Worm (Caenorhabditis elegans) whole organism, young adult: ENCODE data around the gene srab-12.

Experiments used
- B0035.1 ChIP-seq: sonication (generic microtip); optimal IDR thresholded peaks from 2 replicates; lab custom pipeline; 2016; ENCODE audit warnings: missing genetic modification characterization, mild to moderate bottlenecking, missing compliant biosample characterization, missing genotype, missing genetic modification reagents
- B0336.3 ChIP-seq: fragments of 200-800 bp; sonication (Bioruptor generic); IDR thresholded peaks from 2 replicates; pipeline ENCODE4 v1.3.6; 2022; ENCODE audit warnings: missing genetic modification characterization, missing compliant biosample characterization
- C17E4.6 ChIP-seq: fragments of 200-800 bp; sonication (Bioruptor generic); IDR thresholded peaks from 2 replicates; pipeline ENCODE4 v1.3.6; 2022; ENCODE audit warnings: missing genetic modification reagents, missing genetic modification characterization, missing compliant biosample characterization
- F22D6.2 ChIP-seq: sonication (generic microtip); optimal IDR thresholded peaks from 2 replicates; lab custom pipeline; 2016; ENCODE audit warnings: mild to moderate bottlenecking, missing genetic modification characterization, missing compliant biosample characterization
- F23B12.7 ChIP-seq: sonication (generic microtip); optimal IDR thresholded peaks from 2 replicates; lab custom pipeline; 2017; ENCODE audit warnings: missing genetic modification characterization, mild to moderate bottlenecking, missing compliant biosample characterization, antibody characterized with exemption, moderate library complexity; ENCODE audit not compliant: insufficient read depth
- F33H1.4 ChIP-seq: fragments of 200-800 bp; sonication (Bioruptor generic); IDR thresholded peaks from 2 replicates; pipeline ENCODE4 v1.3.6; 2022; ENCODE audit warnings: missing genetic modification reagents, missing genetic modification characterization, missing compliant biosample characterization
- F37B4.10 ChIP-seq: fragments of 200-800 bp; sonication (Bioruptor generic); IDR thresholded peaks from 2 replicates; pipeline ENCODE4 v1.3.6; 2022; ENCODE audit warnings: missing genetic modification characterization, missing compliant biosample characterization
- F39B2.1 ChIP-seq: fragments of 200-800 bp; sonication (Bioruptor generic); IDR thresholded peaks from 2 replicates; pipeline ENCODE4 v1.3.6; 2022; ENCODE audit warnings: missing genetic modification reagents, missing genetic modification characterization, missing compliant biosample characterization
- K11D2.4 ChIP-seq: fragments of 200-800 bp; sonication (Bioruptor generic); IDR thresholded peaks from 2 replicates; pipeline ENCODE4 v1.3.6; 2022; ENCODE audit warnings: missing genetic modification reagents, missing genetic modification characterization, missing compliant biosample characterization
- K12H6.12 ChIP-seq: fragments of 200-800 bp; sonication (Bioruptor generic); optimal IDR thresholded peaks from 2 replicates; lab custom pipeline; 2018; ENCODE audit warnings: mild to moderate bottlenecking, missing genetic modification characterization, missing compliant biosample characterization
- T07F8.4 ChIP-seq: sonication (generic microtip); optimal IDR thresholded peaks from 2 replicates; lab custom pipeline; 2016; ENCODE audit warnings: mild to moderate bottlenecking, missing genetic modification characterization, moderate library complexity, missing compliant biosample characterization
- Y53G8AR.9 ChIP-seq: fragments of 200-800 bp; sonication (Bioruptor generic); conservative IDR thresholded peaks from 2 replicates; pipeline ENCODE4 v1.3.6; 2022; ENCODE audit warnings: missing genetic modification reagents, missing genetic modification characterization, missing compliant biosample characterization
- Y67H2A.10 ChIP-seq: fragments of 200-800 bp; sonication (Bioruptor generic); conservative IDR thresholded peaks from 2 replicates; pipeline ENCODE4 v1.3.6; 2022; ENCODE audit warnings: missing genetic modification reagents, missing genetic modification characterization, missing compliant biosample characterization
- Y79H2A.3 ChIP-seq: fragments of 200-800 bp; sonication (Bioruptor generic); conservative IDR thresholded peaks from 2 replicates; pipeline ENCODE4 v1.3.6; 2022; ENCODE audit warnings: missing genetic modification reagents, missing genetic modification characterization, missing compliant biosample characterization
- ama-1 ChIP-seq, 3 experiments: fragments of 150-350 bp in 1 of 3; sonication (generic microtip) in 2 of 3; optimal IDR thresholded peaks; 2 replicates each; lab custom pipeline; 2014 to 2018; ENCODE audit warnings: missing biosample characterization in 2 of 3, missing genetic modification characterization in 2 of 3, missing genetic modification reagents in 2 of 3
- atf-7 ChIP-seq: sonication (generic microtip); optimal IDR thresholded peaks from 2 replicates; lab custom pipeline; 2017; ENCODE audit warnings: mild to moderate bottlenecking, missing genetic modification characterization, missing compliant biosample characterization
- attf-6 ChIP-seq: fragments of 200-800 bp; sonication (Bioruptor generic); IDR thresholded peaks from 2 replicates; pipeline ENCODE4 v1.3.6; 2022; ENCODE audit warnings: missing genetic modification reagents, missing genetic modification characterization, missing compliant biosample characterization
- ceh-58 ChIP-seq: fragments of 200-800 bp; sonication (Bioruptor generic); IDR thresholded peaks from 2 replicates; pipeline ENCODE4 v1.3.6; 2022; ENCODE audit warnings: missing genetic modification characterization, missing compliant biosample characterization
- chd-7 ChIP-seq: sonication (generic microtip); optimal IDR thresholded peaks from 2 replicates; lab custom pipeline; 2016; ENCODE audit warnings: mild to moderate bottlenecking, missing genetic modification characterization, moderate library complexity, missing compliant biosample characterization
- die-1 ChIP-seq: sonication (generic microtip); optimal IDR thresholded peaks from 2 replicates; lab custom pipeline; 2016; ENCODE audit warnings: missing genotype, mild to moderate bottlenecking, missing genetic modification characterization, missing compliant biosample characterization
- dox-1 ChIP-seq: fragments of 200-800 bp; sonication (Bioruptor generic); IDR thresholded peaks from 2 replicates; pipeline ENCODE4 v1.3.6; 2022; ENCODE audit warnings: missing genetic modification reagents, missing genetic modification characterization, missing compliant biosample characterization
- efl-1 ChIP-seq: fragments of 150-350 bp; optimal IDR thresholded peaks from 2 replicates; lab custom pipeline; 2014; ENCODE audit warnings: missing biosample characterization, missing genetic modification reagents, missing genetic modification characterization
- ets-4 ChIP-seq: fragments of 200-800 bp; sonication (Bioruptor generic); optimal IDR thresholded peaks from 2 replicates; lab custom pipeline; 2018; ENCODE audit warnings: mild to moderate bottlenecking, missing genetic modification characterization, missing compliant biosample characterization
- hlh-12 ChIP-seq: sonication (generic microtip); optimal IDR thresholded peaks from 2 replicates; lab custom pipeline; 2016; ENCODE audit warnings: missing genetic modification characterization, missing compliant biosample characterization
- hmg-1.2 ChIP-seq: fragments of 200-800 bp; sonication (Bioruptor generic); IDR thresholded peaks from 2 replicates; pipeline ENCODE4 v1.3.6; 2022; ENCODE audit warnings: missing genetic modification reagents, missing genetic modification characterization, missing compliant biosample characterization
- hrde-1 ChIP-seq: sonication (generic microtip); optimal IDR thresholded peaks from 2 replicates; lab custom pipeline; 2016; ENCODE audit warnings: missing genetic modification characterization, mild to moderate bottlenecking, missing compliant biosample characterization, moderate library complexity, missing genotype, missing genetic modification reagents, borderline replicate concordance
- hsf-1 ChIP-seq: fragments of 200-800 bp; sonication (Bioruptor generic); IDR thresholded peaks from 2 replicates; pipeline ENCODE4 v1.3.6; 2022; ENCODE audit warnings: missing genetic modification reagents, missing genetic modification characterization, missing compliant biosample characterization
- lag-1 ChIP-seq: fragments of 200-800 bp; sonication (Bioruptor generic); IDR thresholded peaks from 2 replicates; pipeline ENCODE4 v1.3.6; 2022; ENCODE audit warnings: missing genetic modification reagents, missing genetic modification characterization, missing compliant biosample characterization
- let-607 ChIP-seq, 2 experiments: fragments of 200-800 bp in 1 of 2; sonication (Bioruptor generic) in 1 of 2; sonication (generic microtip) in 1 of 2; optimal IDR thresholded peaks; 2 replicates each; lab custom pipeline; 2016 to 2018; ENCODE audit warnings: mild to moderate bottlenecking in 2 of 2, missing compliant biosample characterization in 2 of 2, missing genetic modification characterization in 2 of 2, moderate library complexity in 2 of 2, missing genotype in 1 of 2
- lin-26 ChIP-seq: fragments of 200-800 bp; sonication (Bioruptor generic); IDR thresholded peaks from 2 replicates; pipeline ENCODE4 v1.3.6; 2022; ENCODE audit warnings: missing genetic modification reagents, missing genetic modification characterization, missing compliant biosample characterization
- madf-10 ChIP-seq: sonication (generic microtip); optimal IDR thresholded peaks from 2 replicates; lab custom pipeline; 2016; ENCODE audit warnings: mild to moderate bottlenecking, missing genetic modification characterization, missing compliant biosample characterization
- mcd-1 ChIP-seq: fragments of 200-800 bp; sonication (Bioruptor generic); IDR thresholded peaks from 2 replicates; pipeline ENCODE4 v1.3.6; 2022; ENCODE audit warnings: missing genetic modification reagents, missing genetic modification characterization, missing compliant biosample characterization
- mes-4 ChIP-seq: sonication (generic microtip); optimal IDR thresholded peaks from 2 replicates; lab custom pipeline; 2016; ENCODE audit warnings: missing genotype, missing genetic modification characterization, missing compliant biosample characterization
- mxl-1 ChIP-seq: sonication (generic microtip); optimal IDR thresholded peaks from 2 replicates; lab custom pipeline; 2016; ENCODE audit warnings: missing genetic modification characterization, missing compliant biosample characterization
- pha-4 ChIP-seq: fragments of 150-350 bp; sonication (generic microtip); optimal IDR thresholded peaks from 2 replicates; lab custom pipeline; 2014; ENCODE audit warnings: missing biosample characterization, missing genetic modification reagents, missing genetic modification characterization
- sea-2 ChIP-seq: fragments of 200-800 bp; sonication (Bioruptor generic); IDR thresholded peaks from 2 replicates; pipeline ENCODE4 v1.3.6; 2022; ENCODE audit warnings: missing genetic modification characterization, missing compliant biosample characterization
- somi-1 ChIP-seq: fragments of 200-800 bp; sonication (Bioruptor generic); optimal IDR thresholded peaks from 2 replicates; lab custom pipeline; 2018; ENCODE audit warnings: mild to moderate bottlenecking, missing genetic modification characterization, missing compliant biosample characterization
- sptf-2 ChIP-seq: fragments of 200-800 bp; sonication (Bioruptor generic); optimal IDR thresholded peaks from 2 replicates; lab custom pipeline; 2018; ENCODE audit warnings: mild to moderate bottlenecking, missing genetic modification characterization, missing compliant biosample characterization
- tbx-9 ChIP-seq: sonication (generic microtip); optimal IDR thresholded peaks from 2 replicates; lab custom pipeline; 2016; ENCODE audit warnings: borderline replicate concordance, missing genetic modification characterization, inconsistent platforms, missing compliant biosample characterization
- tlf-1 ChIP-seq: fragments of 200-800 bp; sonication (Bioruptor generic); optimal IDR thresholded peaks from 2 replicates; lab custom pipeline; 2018; ENCODE audit warnings: mild to moderate bottlenecking, missing genetic modification characterization, missing compliant biosample characterization
- zfh-2 ChIP-seq: fragments of 200-800 bp; sonication (Bioruptor generic); conservative IDR thresholded peaks from 2 replicates; pipeline ENCODE4 v1.3.6; 2022; ENCODE audit warnings: missing genetic modification reagents, missing genetic modification characterization, missing compliant biosample characterization
- zim-3 ChIP-seq: sonication (generic microtip); optimal IDR thresholded peaks from 2 replicates; lab custom pipeline; 2017; ENCODE audit warnings: mild to moderate bottlenecking, missing genetic modification characterization, moderate library complexity, missing compliant biosample characterization
- ztf-18 ChIP-seq: sonication (generic microtip); optimal IDR thresholded peaks from 2 replicates; lab custom pipeline; 2016; ENCODE audit warnings: missing genotype, mild to moderate bottlenecking, missing genetic modification characterization, missing compliant biosample characterization
- ztf-22 ChIP-seq: fragments of 200-800 bp; sonication (Bioruptor generic); optimal IDR thresholded peaks from 2 replicates; lab custom pipeline; 2018; ENCODE audit warnings: mild to moderate bottlenecking, missing genetic modification characterization, moderate library complexity, missing compliant biosample characterization
- ztf-28 ChIP-seq: fragments of 200-800 bp; sonication (Bioruptor generic); IDR thresholded peaks from 2 replicates; pipeline ENCODE4 v1.3.6; 2022; ENCODE audit warnings: missing genetic modification reagents, missing genetic modification characterization, missing compliant biosample characterization

The srab-12 gene

ce11 chrV:17749181-17749580, 34.3 kb downstream of the srab-12 start, which contains the start of gene R12G8.1:
TSS of gene R12G8.1 (minus strand) at chrV:17749243.
- TF ChIP-seq K11D2.4 (0 out of 2 replicates have a peak, but pooled peaks have one; percentile 19), mcd-1 (GFP tag; lab: Robert Waterston, UW) (no peak), F23B12.7 (tag; lab: Kevin White, UChicago) (no peak), sea-2 (GFP tag; lab: Robert Waterston, UW) (no peak), atf-7 (tag; lab: Kevin White, UChicago) (no peak), zfh-2 (GFP tag; lab: Robert Waterston, UW) (peak; percentile 76), chd-7 (tag; lab: Kevin White, UChicago) (no peak), ama-1 (optimal IDR thresholded peaks at IDR 0.05; lab: Kevin White, UChicago) (no peak), ama-1 (GFP tag; optimal IDR thresholded peaks at IDR 0.05; lab: Kevin White, UChicago) (no peak)

ce11 chrV:17746959-17747358, 36.5 kb downstream of the srab-12 start, which contains the start of gene twk-36:
TSS of gene twk-36 (minus strand) at chrV:17747059.
- TF ChIP-seq mxl-1 (tag; lab: Kevin White, UChicago), result no peak
- TF ChIP-seq pha-4 (tag; lab: Kevin White, UChicago), result no peak
- no peak for TF ChIP-seq Y67H2A.10 (GFP tag; lab: Robert Waterston, UW)
- TF ChIP-seq let-607 (tag; optimal IDR thresholded peaks at IDR 0.05; lab: Kevin White, UChicago), result no peak
- no peak for TF ChIP-seq Y79H2A.3 (GFP tag; lab: Robert Waterston, UW)
- TF ChIP-seq ceh-58 (GFP tag; lab: Robert Waterston, UW), result no peak
- TF ChIP-seq ztf-28 (GFP tag; lab: Robert Waterston, UW), result no peak
- TF ChIP-seq sptf-2 (GFP tag; lab: Kevin White, UChicago), result no peak
- no peak for TF ChIP-seq zfh-2 (GFP tag; lab: Robert Waterston, UW)
- no peak for TF ChIP-seq madf-10 (tag; lab: Kevin White, UChicago)
- TF ChIP-seq ztf-18 (tag; lab: Kevin White, UChicago), result no peak
- TF ChIP-seq die-1 (tag; lab: Kevin White, UChicago), result no peak
- no peak for TF ChIP-seq dox-1 (GFP tag; lab: Robert Waterston, UW)
- no peak for TF ChIP-seq T07F8.4 (tag; lab: Kevin White, UChicago)
- no peak for TF ChIP-seq tlf-1 (GFP tag; lab: Kevin White, UChicago)
- no peak for TF ChIP-seq efl-1 (GFP tag; lab: Kevin White, UChicago)
- TF ChIP-seq F39B2.1 (GFP tag; lab: Robert Waterston, UW), result no peak
- no peak for TF ChIP-seq hsf-1 (GFP tag; lab: Robert Waterston, UW)
- TF ChIP-seq ama-1 (optimal IDR thresholded peaks at IDR 0.05; lab: Kevin White, UChicago), result no peak
- no peak for TF ChIP-seq ama-1 (GFP tag; optimal IDR thresholded peaks at IDR 0.05; lab: Kevin White, UChicago)
- TF ChIP-seq, all 124 proteins: peak for 0

- TF ChIP-seq F23B12.7 (tag; lab: Kevin White, UChicago) (no peak), K12H6.12 (tag; lab: Kevin White, UChicago) (no peak), Y53G8AR.9 (no peak), tbx-9 (tag; lab: Kevin White, UChicago) (no peak), lag-1 (no peak), somi-1 (no peak), C17E4.6 (GFP tag; lab: Robert Waterston, UW) (no peak), attf-6 (no peak), F22D6.2 (tag; lab: Kevin White, UChicago) (no peak)
Observed at ce11 chrV:17743802-17744201, 39.6 kb downstream of the srab-12 start.

- TF ChIP-seq F37B4.10 (no peak), hlh-12 (tag; lab: Kevin White, UChicago) (no peak), ztf-22 (GFP tag; lab: Kevin White, UChicago) (no peak), zim-3 (tag; lab: Kevin White, UChicago) (no peak), ets-4 (GFP tag; lab: Kevin White, UChicago) (no peak), hrde-1 (tag; lab: Kevin White, UChicago) (no peak), dox-1 (GFP tag; lab: Robert Waterston, UW) (no peak), lin-26 (GFP tag; lab: Robert Waterston, UW) (no peak), F33H1.4 (GFP tag; lab: Robert Waterston, UW) (no peak), hmg-1.2 (no peak), mes-4 (tag; lab: Kevin White, UChicago) (no peak), B0336.3 (GFP tag; lab: Robert Waterston, UW) (no peak), B0035.1 (tag; lab: Kevin White, UChicago) (no peak)
Observed at ce11 chrV:17739801-17740200, 43.6 kb downstream of the srab-12 start, which contains the start of gene cutl-4. TSS of gene cutl-4 (minus strand) at chrV:17739901.
